Fruit fly (Drosophila melanogaster) whole organism, prepupa: Measurements from ENCODE around the gene CG31697.
A peak's percentile ranks its signal among the peaks of the same experiment; 100 is the strongest.

ENCODE experiments used
- CG10631 ChIP-seq: fragments of 200-800 bp; sonication (Bioruptor generic); optimal IDR thresholded peaks from 2 replicates; lab custom pipeline; 2016; ENCODE audit warnings: missing biosample characterization, missing genetic modification characterization
- CG11762 ChIP-seq: fragments of 200-800 bp; sonication (Bioruptor generic); optimal IDR thresholded peaks from 3 replicates; lab custom pipeline; 2016; ENCODE audit warnings: missing biosample characterization, missing genetic modification characterization; ENCODE audit not compliant: insufficient read depth
- CG16779 ChIP-seq: fragments of 200-800 bp; sonication (Bioruptor generic); optimal IDR thresholded peaks from 3 replicates; lab custom pipeline; 2017; ENCODE audit warnings: missing biosample characterization, mild to moderate bottlenecking, missing genetic modification characterization
- CG3032 ChIP-seq: fragments of 200-800 bp; optimal IDR thresholded peaks from 2 replicates; lab custom pipeline; 2019; ENCODE audit warnings: missing biosample characterization, mild to moderate bottlenecking, missing genetic modification characterization, moderate library complexity
- CG31627 ChIP-seq: fragments of 200-800 bp; sonication (Bioruptor generic); optimal IDR thresholded peaks from 3 replicates; lab custom pipeline; 2016; ENCODE audit warnings: missing biosample characterization, missing genetic modification characterization
- CG32006 ChIP-seq: fragments of 200-800 bp; sonication (Bioruptor generic); optimal IDR thresholded peaks from 3 replicates; lab custom pipeline; 2017; ENCODE audit warnings: missing biosample characterization, mild to moderate bottlenecking, missing genetic modification characterization
- CG34406 ChIP-seq: fragments of 200-800 bp; sonication (Bioruptor generic); optimal IDR thresholded peaks from 3 replicates; lab custom pipeline; 2016; ENCODE audit warnings: missing biosample characterization, missing genetic modification characterization
- CG6276 ChIP-seq: fragments of 200-800 bp; sonication (Bioruptor generic); optimal IDR thresholded peaks from 2 replicates; lab custom pipeline; 2017; ENCODE audit warnings: missing biosample characterization, mild to moderate bottlenecking, missing genetic modification characterization
- CG6808 ChIP-seq: fragments of 200-800 bp; sonication (Bioruptor generic); optimal IDR thresholded peaks from 3 replicates; lab custom pipeline; 2017; ENCODE audit warnings: missing biosample characterization, missing genetic modification characterization, mild to moderate bottlenecking, moderate library complexity, missing genetic modification reagents
- CG7368 ChIP-seq: fragments of 200-800 bp; sonication (Bioruptor generic); optimal IDR thresholded peaks from 3 replicates; lab custom pipeline; 2016; ENCODE audit warnings: missing biosample characterization, missing genetic modification characterization
- CG8119 ChIP-seq: fragments of 200-800 bp; sonication (Bioruptor generic); IDR thresholded peaks from 3 replicates; pipeline ENCODE4 v1.3.6; 2022; ENCODE audit warnings: missing biosample characterization, missing genetic modification characterization
- CG8632 ChIP-seq: fragments of 200-800 bp; sonication (Bioruptor generic); optimal IDR thresholded peaks from 3 replicates; lab custom pipeline; 2016; ENCODE audit warnings: missing biosample characterization, missing genetic modification characterization
- Eip75B ChIP-seq: fragments of 200-800 bp; sonication (Bioruptor generic); optimal IDR thresholded peaks from 3 replicates; lab custom pipeline; 2016; ENCODE audit warnings: missing biosample characterization, missing genetic modification characterization
- Ets21C ChIP-seq: fragments of 200-800 bp; sonication (Bioruptor generic); optimal IDR thresholded peaks from 3 replicates; lab custom pipeline; 2016; ENCODE audit warnings: missing biosample characterization, missing genetic modification characterization
- Ets96B ChIP-seq: fragments of 200-800 bp; optimal IDR thresholded peaks from 2 replicates; lab custom pipeline; 2019; ENCODE audit warnings: missing biosample characterization, mild to moderate bottlenecking, missing genetic modification characterization, moderate library complexity
- Gug ChIP-seq: fragments of 200-800 bp; sonication (Bioruptor generic); IDR thresholded peaks from 2 replicates; pipeline ENCODE4 v1.3.6; 2022; ENCODE audit warnings: missing biosample characterization, missing genetic modification characterization
- Hr39 ChIP-seq: fragments of 200-800 bp; sonication (Bioruptor generic); optimal IDR thresholded peaks from 2 replicates; lab custom pipeline; 2016; ENCODE audit warnings: missing biosample characterization, missing genetic modification characterization
- Lpt ChIP-seq: fragments of 200-800 bp; sonication (Bioruptor generic); optimal IDR thresholded peaks from 3 replicates; lab custom pipeline; 2016; ENCODE audit warnings: missing biosample characterization, missing genetic modification characterization
- Met ChIP-seq: fragments of 200-800 bp; sonication (Bioruptor generic); optimal IDR thresholded peaks from 3 replicates; lab custom pipeline; 2016; ENCODE audit warnings: missing biosample characterization, missing genetic modification characterization
- Smox ChIP-seq: fragments of 200-800 bp; sonication (Bioruptor generic); optimal IDR thresholded peaks from 3 replicates; lab custom pipeline; 2016; ENCODE audit warnings: missing biosample characterization, missing genetic modification characterization
- Sox102F ChIP-seq: fragments of 200-800 bp; sonication (Bioruptor generic); optimal IDR thresholded peaks from 2 replicates; lab custom pipeline; 2016; ENCODE audit warnings: missing biosample characterization, mild to moderate bottlenecking, missing genetic modification characterization
- Sox14 ChIP-seq: fragments of 200-800 bp; sonication (Bioruptor generic); optimal IDR thresholded peaks from 3 replicates; lab custom pipeline; 2016; ENCODE audit warnings: missing biosample characterization, missing genetic modification characterization
- Sox15 ChIP-seq: fragments of 200-800 bp; sonication (Bioruptor generic); optimal IDR thresholded peaks from 3 replicates; lab custom pipeline; 2016; ENCODE audit warnings: missing biosample characterization, missing genetic modification characterization
- achi ChIP-seq: fragments of 200-800 bp; sonication (Bioruptor generic); optimal IDR thresholded peaks from 3 replicates; lab custom pipeline; 2016; ENCODE audit warnings: missing biosample characterization, missing genetic modification characterization
- cyc ChIP-seq: fragments of 200-800 bp; sonication (Bioruptor generic); optimal IDR thresholded peaks from 3 replicates; lab custom pipeline; 2016; ENCODE audit warnings: missing biosample characterization, missing genetic modification characterization
- eg ChIP-seq: fragments of 200-800 bp; sonication (Bioruptor generic); IDR thresholded peaks from 3 replicates; pipeline ENCODE4 v1.3.6; 2022; ENCODE audit warnings: missing biosample characterization, missing genetic modification characterization
- esn ChIP-seq: fragments of 200-800 bp; sonication (Bioruptor generic); optimal IDR thresholded peaks from 2 replicates; lab custom pipeline; 2016; ENCODE audit warnings: missing biosample characterization, mild to moderate bottlenecking, missing genetic modification characterization, moderate library complexity
- fd59A ChIP-seq: fragments of 200-800 bp; sonication (Bioruptor generic); optimal IDR thresholded peaks from 2 replicates; lab custom pipeline; 2017; ENCODE audit warnings: missing biosample characterization, mild to moderate bottlenecking, missing genetic modification characterization, missing genetic modification reagents
- fd85E ChIP-seq: fragments of 200-800 bp; sonication (Bioruptor generic); optimal IDR thresholded peaks from 3 replicates; lab custom pipeline; 2016; ENCODE audit warnings: missing biosample characterization, missing genetic modification characterization
- fkh ChIP-seq: fragments of 200-800 bp; sonication (Bioruptor generic); optimal IDR thresholded peaks from 3 replicates; lab custom pipeline; 2017; ENCODE audit warnings: missing biosample characterization, mild to moderate bottlenecking, missing genetic modification characterization, moderate library complexity
- lz ChIP-seq: fragments of 200-800 bp; sonication (Bioruptor generic); optimal IDR thresholded peaks from 3 replicates; lab custom pipeline; 2016; ENCODE audit warnings: missing biosample characterization, missing genetic modification characterization
- salr ChIP-seq, 2 experiments: fragments of 200-800 bp; sonication (Bioruptor generic); optimal IDR thresholded peaks; 3 replicates each; lab custom pipeline; 2016 to 2018; ENCODE audit warnings: missing biosample characterization in 2 of 2, missing genetic modification characterization in 2 of 2, mild to moderate bottlenecking in 1 of 2
- ss ChIP-seq, 2 experiments: fragments of 200-800 bp; sonication (Bioruptor generic); optimal IDR thresholded peaks; 2 replicates in 1 of 2; 3 replicates in 1 of 2; lab custom pipeline; 2017 to 2018; ENCODE audit warnings: mild to moderate bottlenecking in 2 of 2, missing biosample characterization in 2 of 2, missing genetic modification characterization in 2 of 2, moderate library complexity in 1 of 2
- svp ChIP-seq: fragments of 200-800 bp; sonication (Bioruptor generic); peaks from one replicate; lab custom pipeline; 2016; ENCODE audit warnings: missing biosample characterization, missing genetic modification characterization

The CG31697 gene

dm6 chr2L:19506323-19506722 lies 28.9 kb upstream of the CG31697 start:
- TF ChIP-seq Ets96B (tag; lab: Kevin White, UChicago) = no peak
- no peak for TF ChIP-seq esn (GFP tag; lab: Kevin White, UChicago)
- TF ChIP-seq ss (GFP tag; optimal IDR thresholded peaks at IDR 0.05; lab: Kevin White, UChicago) = no peak
- no peak for TF ChIP-seq CG32006 (GFP tag; lab: Kevin White, UChicago)
- no peak for TF ChIP-seq Sox14
- TF ChIP-seq Eip75B (GFP tag; lab: Kevin White, UChicago) = no peak
- no peak for TF ChIP-seq Ets21C (GFP tag; lab: Kevin White, UChicago)
- TF ChIP-seq CG10631 (GFP tag; lab: Kevin White, UChicago) = no peak
- TF ChIP-seq fkh (GFP tag; lab: Kevin White, UChicago) = no peak
- TF ChIP-seq CG11762 (GFP tag; lab: Kevin White, UChicago) = no peak
- TF ChIP-seq CG3032 (tag; lab: Kevin White, UChicago) = no peak
- TF ChIP-seq salr (GFP tag; optimal IDR thresholded peaks at IDR 0.05; lab: Kevin White, UChicago) = no peak
- no peak for TF ChIP-seq CG8119 (GFP tag; lab: Robert Waterston, UW)

dm6 chr2L:19508361-19508918 lies 26.8 kb upstream of the CG31697 start, which contains the start of gene cyst:
TSS of gene cyst (minus strand) at chr2L:19508764.
- no peak for TF ChIP-seq Eip75B (GFP tag; lab: Kevin White, UChicago)
- peak; percentile 43 for TF ChIP-seq esn (GFP tag; lab: Kevin White, UChicago)
- TF ChIP-seq CG31627 (GFP tag; lab: Kevin White, UChicago) = peak; percentile 34
- peak; percentile 36 for TF ChIP-seq Sox14
- TF ChIP-seq eg (GFP tag; lab: Robert Waterston, UW) = 0 out of 3 replicates have a peak, but pooled peaks have one; percentile 37
- TF ChIP-seq cyc (GFP tag; lab: Kevin White, UChicago) = peak; percentile 47
- no peak for TF ChIP-seq lz

- no peak for TF ChIP-seq CG6276
- TF ChIP-seq CG31627 (GFP tag; lab: Kevin White, UChicago) = no peak
- TF ChIP-seq CG7368 (GFP tag; lab: Kevin White, UChicago) = no peak
- TF ChIP-seq Eip75B (GFP tag; lab: Kevin White, UChicago) = no peak
- TF ChIP-seq Gug (GFP tag; lab: Robert Waterston, UW) = no peak
- TF ChIP-seq svp (GFP tag; lab: Kevin White, UChicago) = no peak
- TF ChIP-seq lz = no peak
- TF ChIP-seq Hr39 (GFP tag; lab: Kevin White, UChicago) = no peak
- no peak for TF ChIP-seq Lpt (GFP tag; lab: Kevin White, UChicago)
- no peak for TF ChIP-seq CG34406
- TF ChIP-seq ss (GFP tag; optimal IDR thresholded peaks at IDR 0.05; lab: Kevin White, UChicago) = no peak
- TF ChIP-seq CG6808 (GFP tag; lab: Kevin White, UChicago) = no peak
- TF ChIP-seq Sox15 = no peak
- TF ChIP-seq Sox102F (GFP tag; lab: Kevin White, UChicago) = no peak
Observed at dm6 chr2L:19512184-19512583, 23.1 kb upstream of the CG31697 start.

- no peak for TF ChIP-seq fd85E (GFP tag; lab: Kevin White, UChicago)
- TF ChIP-seq CG16779 (tag; lab: Kevin White, UChicago) = no peak
- TF ChIP-seq CG8632 (GFP tag; lab: Kevin White, UChicago) = no peak
- no peak for TF ChIP-seq Smox (GFP tag; lab: Kevin White, UChicago)
- no peak for TF ChIP-seq svp (GFP tag; lab: Kevin White, UChicago)
- no peak for TF ChIP-seq CG10631 (GFP tag; lab: Kevin White, UChicago)
- TF ChIP-seq achi = no peak
- no peak for TF ChIP-seq fd59A (GFP tag; lab: Kevin White, UChicago)
- no peak for TF ChIP-seq Ets21C (GFP tag; lab: Kevin White, UChicago)
- TF ChIP-seq Met (GFP tag; lab: Kevin White, UChicago) = no peak
- TF ChIP-seq CG6276 = no peak
- no peak for TF ChIP-seq Ets96B (tag; lab: Kevin White, UChicago)
Observed at dm6 chr2L:19516062-19516461, 19.2 kb upstream of the CG31697 start.
